Fruit fly (Drosophila melanogaster): Measurements from ENCODE around the gene CG43446.

DNA sequence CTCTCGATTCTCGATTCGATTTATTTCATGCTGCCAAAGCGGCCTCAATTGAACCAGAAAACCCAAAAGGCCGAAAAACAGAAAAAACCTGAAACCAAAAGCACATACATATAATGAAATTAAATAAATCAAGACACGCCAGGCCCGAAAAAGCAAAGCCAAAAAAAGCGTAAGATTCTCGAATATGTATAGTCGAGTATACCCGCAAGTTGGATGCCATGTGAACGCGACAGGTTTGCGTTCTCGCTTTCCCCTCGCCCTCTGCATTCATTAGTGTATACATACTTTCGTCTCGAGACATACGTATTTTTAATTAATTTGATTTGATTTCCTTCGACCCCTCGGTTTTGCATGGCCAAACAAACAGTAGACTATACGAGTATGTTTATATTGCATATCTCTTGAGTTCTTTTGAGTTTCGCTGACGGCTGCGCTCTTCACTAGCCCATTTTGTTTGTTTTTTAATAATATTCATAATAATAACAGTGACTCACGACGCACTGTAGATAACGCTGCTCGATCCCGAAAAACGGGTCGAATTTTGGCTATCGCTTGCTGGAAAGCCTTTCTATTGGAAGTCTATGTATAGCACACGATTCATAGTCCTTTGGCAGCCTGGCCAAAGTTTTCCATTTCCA, 26.7 kb downstream of the CG43446 start:
- TF ChIP-seq dl (GFP tag; optimal IDR thresholded peaks at IDR 0.05; ENCODE audit: insufficient read depth in 1 of 2, partially characterized antibody in 2 of 2) (no peak), woc (GFP tag; optimal IDR thresholded peaks at IDR 0.05) (peak; percentile 46), psq (GFP tag; optimal IDR thresholded peaks at IDR 0.05) (no peak), dmrt93B (GFP tag; optimal IDR thresholded peaks at IDR 0.05) (no peak), fru (GFP tag; optimal IDR thresholded peaks at IDR 0.05) (peak; percentile 17), Hr78 (GFP tag; optimal IDR thresholded peaks at IDR 0.05) (no peak), Dif (GFP tag; optimal IDR thresholded peaks at IDR 0.05; ENCODE audit: partially characterized antibody) (no peak), lola (GFP tag; optimal IDR thresholded peaks at IDR 0.05) (no peak), CrebA (GFP tag; optimal IDR thresholded peaks at IDR 0.05; ENCODE audit: borderline replicate concordance) (no peak)

Data from whole organism, wandering third instar larva.